Fruit fly (Drosophila melanogaster) whole organism, prepupa: Measurements from ENCODE around the gene GramD1B.

ENCODE experiments used
- Blimp-1 ChIP-seq: fragments of 200-800 bp; sonication (Bioruptor generic); optimal IDR thresholded peaks from 3 replicates; lab custom pipeline; 2017; ENCODE audit warnings: missing biosample characterization, missing genetic modification characterization, mild to moderate bottlenecking, moderate library complexity, missing genetic modification reagents
- CG10669 ChIP-seq: fragments of 200-800 bp; sonication (Bioruptor generic); optimal IDR thresholded peaks from 3 replicates; lab custom pipeline; 2018; ENCODE audit warnings: missing biosample characterization, mild to moderate bottlenecking, missing genetic modification characterization, moderate library complexity
- CG11294 ChIP-seq: fragments of 200-800 bp; sonication (Bioruptor generic); IDR thresholded peaks from 2 replicates; pipeline ENCODE4 v1.3.6; 2022; ENCODE audit warnings: missing biosample characterization, missing genetic modification characterization
- CG11902 ChIP-seq: fragments of 200-800 bp; sonication (Bioruptor generic); optimal IDR thresholded peaks from 3 replicates; lab custom pipeline; 2016; ENCODE audit warnings: missing biosample characterization, missing genetic modification characterization
- CG1621 ChIP-seq: fragments of 200-800 bp; sonication (Bioruptor generic); optimal IDR thresholded peaks from 3 replicates; lab custom pipeline; 2018; ENCODE audit warnings: missing biosample characterization, mild to moderate bottlenecking, missing genetic modification characterization
- CG16779 ChIP-seq: fragments of 200-800 bp; sonication (Bioruptor generic); optimal IDR thresholded peaks from 3 replicates; lab custom pipeline; 2017; ENCODE audit warnings: missing biosample characterization, mild to moderate bottlenecking, missing genetic modification characterization
- CG34406 ChIP-seq: fragments of 200-800 bp; sonication (Bioruptor generic); optimal IDR thresholded peaks from 3 replicates; lab custom pipeline; 2016; ENCODE audit warnings: missing biosample characterization, missing genetic modification characterization
- CG6276 ChIP-seq: fragments of 200-800 bp; sonication (Bioruptor generic); optimal IDR thresholded peaks from 2 replicates; lab custom pipeline; 2017; ENCODE audit warnings: missing biosample characterization, mild to moderate bottlenecking, missing genetic modification characterization
- CG6808 ChIP-seq: fragments of 200-800 bp; sonication (Bioruptor generic); optimal IDR thresholded peaks from 3 replicates; lab custom pipeline; 2017; ENCODE audit warnings: missing biosample characterization, missing genetic modification characterization, mild to moderate bottlenecking, moderate library complexity, missing genetic modification reagents
- CG8632 ChIP-seq: fragments of 200-800 bp; sonication (Bioruptor generic); optimal IDR thresholded peaks from 3 replicates; lab custom pipeline; 2016; ENCODE audit warnings: missing biosample characterization, missing genetic modification characterization
- Gug ChIP-seq: fragments of 200-800 bp; sonication (Bioruptor generic); IDR thresholded peaks from 2 replicates; pipeline ENCODE4 v1.3.6; 2022; ENCODE audit warnings: missing biosample characterization, missing genetic modification characterization
- OdsH ChIP-seq: fragments of 200-800 bp; sonication (Bioruptor generic); optimal IDR thresholded peaks from 3 replicates; lab custom pipeline; 2016; ENCODE audit warnings: missing biosample characterization, missing genetic modification characterization
- Sox14 ChIP-seq: fragments of 200-800 bp; sonication (Bioruptor generic); optimal IDR thresholded peaks from 3 replicates; lab custom pipeline; 2016; ENCODE audit warnings: missing biosample characterization, missing genetic modification characterization
- achi ChIP-seq: fragments of 200-800 bp; sonication (Bioruptor generic); optimal IDR thresholded peaks from 3 replicates; lab custom pipeline; 2016; ENCODE audit warnings: missing biosample characterization, missing genetic modification characterization
- cyc ChIP-seq: fragments of 200-800 bp; sonication (Bioruptor generic); optimal IDR thresholded peaks from 3 replicates; lab custom pipeline; 2016; ENCODE audit warnings: missing biosample characterization, missing genetic modification characterization
- eg ChIP-seq: fragments of 200-800 bp; sonication (Bioruptor generic); IDR thresholded peaks from 3 replicates; pipeline ENCODE4 v1.3.6; 2022; ENCODE audit warnings: missing biosample characterization, missing genetic modification characterization
- esn ChIP-seq: fragments of 200-800 bp; sonication (Bioruptor generic); optimal IDR thresholded peaks from 2 replicates; lab custom pipeline; 2016; ENCODE audit warnings: missing biosample characterization, mild to moderate bottlenecking, missing genetic modification characterization, moderate library complexity
- fd59A ChIP-seq: fragments of 200-800 bp; sonication (Bioruptor generic); optimal IDR thresholded peaks from 2 replicates; lab custom pipeline; 2017; ENCODE audit warnings: missing biosample characterization, mild to moderate bottlenecking, missing genetic modification characterization, missing genetic modification reagents
- fkh ChIP-seq: fragments of 200-800 bp; sonication (Bioruptor generic); optimal IDR thresholded peaks from 3 replicates; lab custom pipeline; 2017; ENCODE audit warnings: missing biosample characterization, mild to moderate bottlenecking, missing genetic modification characterization, moderate library complexity
- svp ChIP-seq: fragments of 200-800 bp; sonication (Bioruptor generic); peaks from one replicate; lab custom pipeline; 2016; ENCODE audit warnings: missing biosample characterization, missing genetic modification characterization
- topi ChIP-seq: fragments of 200-800 bp; sonication (Bioruptor generic); optimal IDR thresholded peaks from 3 replicates; lab custom pipeline; 2016; ENCODE audit warnings: missing biosample characterization, missing genetic modification characterization

Gene GramD1B

dm6 chr2L:3338566-3339215 lies 34.5 kb downstream of the GramD1B start (continued):
- TF ChIP-seq CG1621 (no peak), achi (GFP tag; lab: Kevin White, UChicago) (peak; percentile 84), CG6808 (GFP tag; lab: Kevin White, UChicago) (peak; percentile 70), cyc (peak; percentile 82), Gug (GFP tag; lab: Robert Waterston, UW) (peak; percentile 93), esn (GFP tag; lab: Kevin White, UChicago) (peak; percentile 80), CG34406 (peak; percentile 77), eg (GFP tag; lab: Robert Waterston, UW) (peak; percentile 89), CG11294 (GFP tag; lab: Robert Waterston, UW) (peak; percentile 68)

DNA sequence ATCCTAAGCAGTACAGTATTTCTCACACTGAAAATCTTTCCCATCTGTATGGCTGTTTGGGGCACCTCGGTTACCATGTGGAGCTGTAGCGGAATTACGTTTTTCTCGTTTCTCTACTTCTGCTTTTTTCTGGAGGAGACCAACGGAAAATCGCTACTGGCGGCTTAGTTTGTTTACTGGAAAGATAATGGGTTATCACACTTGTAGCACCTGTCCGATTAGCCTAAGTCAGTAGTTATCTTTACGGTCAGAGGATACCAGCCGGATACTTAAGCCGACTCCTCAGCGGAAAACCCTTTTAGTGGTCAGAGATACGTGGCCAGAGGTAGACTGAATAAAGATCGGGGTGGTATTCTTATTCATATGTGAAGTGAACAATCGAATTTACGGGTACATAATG lies 40.7 kb downstream of the GramD1B start, which contains the start of gene CG15408:
CG15408 (plus strand) TSS at position 301 of the 400 bp plus-strand sequence.
- no peak for TF ChIP-seq CG6808 (GFP tag; lab: Kevin White, UChicago)
- TF ChIP-seq svp (GFP tag; lab: Kevin White, UChicago), result no peak
- no peak for TF ChIP-seq OdsH (GFP tag; lab: Kevin White, UChicago)
- no peak for TF ChIP-seq cyc
- TF ChIP-seq CG10669 (GFP tag; lab: Kevin White, UChicago), result no peak
- no peak for TF ChIP-seq CG34406
- no peak for TF ChIP-seq CG8632 (GFP tag; lab: Kevin White, UChicago)
- no peak for TF ChIP-seq fd59A
- TF ChIP-seq, all 60 proteins: peak for 0

- TF ChIP-seq eg (GFP tag; lab: Robert Waterston, UW) (0 out of 3 replicates have a peak, but pooled peaks have one; percentile 30), OdsH (GFP tag; lab: Kevin White, UChicago) (no peak)
These were observed 42.5 kb downstream of the GramD1B start, which contains the start of gene CG3285 for dm6 chr2L:3330628-3331027. TSS of gene CG3285 (plus strand) at chr2L:3330928.

DNA sequence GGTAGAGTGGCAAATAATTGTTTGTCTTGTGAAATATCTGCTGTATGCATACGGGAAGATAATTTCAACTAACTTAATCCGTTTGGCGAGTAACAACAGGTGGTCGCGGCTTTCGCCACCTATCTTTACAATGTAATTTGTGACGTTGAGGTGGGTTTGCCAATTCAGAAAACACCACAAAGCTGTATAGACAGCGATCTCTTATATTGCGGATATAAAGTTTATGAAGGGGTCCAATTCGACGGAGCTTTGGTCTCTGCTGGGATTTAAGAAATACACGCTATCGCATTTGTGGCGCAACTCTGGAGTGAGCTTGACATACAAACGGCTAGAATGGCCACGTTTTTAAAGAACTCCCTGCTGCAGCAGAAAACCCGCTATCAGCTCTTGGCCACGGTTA lies 45.6 kb downstream of the GramD1B start, which contains the start of gene CG33282:
CG33282 (plus strand) TSS at position 301 of the 400 bp plus-strand sequence.
- peak; percentile 9 for TF ChIP-seq svp (GFP tag; lab: Kevin White, UChicago)
- TF ChIP-seq CG11902 (GFP tag; lab: Kevin White, UChicago), result no peak

DNA sequence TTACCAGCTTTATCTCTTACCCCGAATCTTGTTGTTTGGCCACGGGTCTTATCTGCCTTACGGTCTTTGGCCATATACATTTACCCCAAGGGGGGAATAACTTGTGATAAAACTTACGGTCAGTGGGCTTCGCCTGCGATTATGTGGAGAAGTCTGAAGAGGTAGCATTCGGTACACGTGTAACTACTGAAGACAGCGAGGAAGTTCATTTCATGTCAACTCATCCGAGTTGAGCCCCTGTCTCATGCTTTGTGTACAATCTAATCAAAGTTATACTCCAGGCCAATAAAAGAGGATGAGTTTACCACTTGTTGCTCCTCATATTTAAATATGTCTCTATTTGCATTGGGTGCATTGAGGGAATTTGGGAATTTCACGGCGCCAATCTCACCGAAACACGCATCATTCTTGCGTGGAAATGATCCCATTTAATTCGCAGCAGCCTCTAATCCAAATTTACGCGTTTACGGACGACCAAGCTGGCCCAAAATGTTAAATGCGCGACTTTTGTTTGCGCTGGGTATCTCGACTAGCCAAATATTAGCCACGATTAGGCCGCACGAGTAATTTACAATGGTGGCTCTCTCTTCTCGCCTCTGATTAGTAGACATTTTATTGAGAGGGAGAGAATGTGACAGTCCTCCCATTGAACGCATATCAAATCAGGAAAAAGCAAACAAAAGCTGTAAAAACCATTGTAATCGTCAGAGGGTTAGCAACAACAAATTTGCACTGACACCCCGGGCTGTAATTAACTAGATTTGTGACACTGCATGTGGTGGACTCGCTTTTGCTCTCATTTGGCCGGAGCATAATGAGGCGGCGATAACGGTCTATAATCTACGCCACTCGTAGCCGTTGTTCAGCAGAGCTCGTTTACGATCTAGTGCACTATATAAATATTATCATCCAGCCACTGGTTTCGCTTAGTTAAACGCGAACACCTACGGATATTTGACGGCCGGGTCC lies 49.6 kb downstream of the GramD1B start, which contains the start of gene CG33281:
CG33281 (plus strand) TSS at position 919 of the 969 bp plus-strand sequence.
- TF ChIP-seq CG6276 (GFP tag; lab: Kevin White, UChicago), result no peak
- TF ChIP-seq fkh (GFP tag; lab: Kevin White, UChicago), result peak; percentile 53

DNA sequence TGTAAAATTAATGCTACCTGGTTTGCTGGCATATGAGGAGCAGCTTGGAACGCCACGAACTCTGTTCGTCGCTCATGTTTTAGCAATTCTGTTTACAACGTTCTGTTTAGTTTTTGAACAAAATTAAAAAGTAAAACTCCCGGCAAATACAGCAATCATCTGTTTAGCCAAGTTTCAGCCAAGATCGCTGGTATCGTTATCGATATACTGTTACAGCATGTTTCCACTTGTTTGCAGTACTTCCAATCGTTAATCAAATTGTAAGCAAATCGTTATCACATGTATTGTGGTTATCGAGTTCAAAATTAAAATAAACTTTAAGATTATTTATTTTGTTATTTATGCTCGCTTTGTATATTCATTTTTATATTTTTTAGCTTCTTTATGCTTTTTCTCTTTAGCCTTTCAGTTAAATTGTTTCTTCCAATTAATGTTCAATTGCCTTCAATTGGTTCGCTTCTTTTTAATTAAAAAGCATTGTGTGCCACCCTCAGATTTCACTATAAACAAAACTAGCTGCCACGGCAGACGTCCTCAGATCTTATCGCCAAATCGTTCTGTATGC lies 53.4 kb downstream of the GramD1B start, which contains the start of the genes Fign and CG8837:
Fign (minus strand) TSS at position 142 of the 565 bp plus-strand sequence.
CG8837 (plus strand) TSS at position 515 of the 565 bp plus-strand sequence.
- TF ChIP-seq Blimp-1 (GFP tag; lab: Kevin White, UChicago) (peak; percentile 87), CG6808 (GFP tag; lab: Kevin White, UChicago) (no peak), fkh (GFP tag; lab: Kevin White, UChicago) (no peak), CG16779 (tag; lab: Kevin White, UChicago) (no peak), topi (GFP tag; lab: Kevin White, UChicago) (no peak), Sox14 (GFP tag; lab: Kevin White, UChicago) (no peak)
